Fruit fly (Drosophila melanogaster): ENCODE measurements around the gene CG44013.

DNA sequence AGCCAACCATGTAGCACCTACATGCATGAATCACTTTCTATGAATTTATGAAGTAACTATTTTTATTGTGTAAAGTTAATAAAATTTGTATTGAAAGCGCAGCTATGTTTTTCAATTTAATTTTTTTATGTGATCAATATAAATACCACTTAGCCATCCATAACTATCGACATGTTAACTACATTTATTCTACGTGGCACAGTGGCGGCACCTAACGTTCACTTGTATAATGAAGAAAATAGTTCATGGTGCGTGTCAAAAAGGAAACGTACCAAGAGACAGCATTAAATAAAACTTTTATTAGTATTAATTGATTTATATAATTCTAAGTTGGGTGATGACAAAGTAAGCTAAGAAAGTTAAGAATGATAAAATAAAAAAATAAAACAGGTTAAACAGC lies 16.5 kb downstream of the CG44013 start:
- TF ChIP-seq Ets96B (tag; optimal IDR thresholded peaks at IDR 0.05) = no peak
- TF ChIP-seq CG11294 (GFP tag; IDR thresholded peaks at IDR 0.05) = no peak
- TF ChIP-seq ss (GFP tag; optimal IDR thresholded peaks at IDR 0.05) = no peak
- TF ChIP-seq Sox15 (GFP tag; optimal IDR thresholded peaks at IDR 0.05) = no peak
- no peak for TF ChIP-seq acj6 (GFP tag; optimal IDR thresholded peaks at IDR 0.05)
- no peak for TF ChIP-seq CG31627 (GFP tag; optimal IDR thresholded peaks at IDR 0.05)
- no peak for TF ChIP-seq OdsH (GFP tag; optimal IDR thresholded peaks at IDR 0.05)
- no peak for TF ChIP-seq CG8319 (GFP tag; optimal IDR thresholded peaks at IDR 0.05)
- no peak for TF ChIP-seq dsx (GFP tag; optimal IDR thresholded peaks at IDR 0.05; ENCODE audit: poor library complexity, severe bottlenecking)
- no peak for TF ChIP-seq net (GFP tag; optimal IDR thresholded peaks at IDR 0.05)
- TF ChIP-seq CG1621 (tag; optimal IDR thresholded peaks at IDR 0.05) = no peak
